Worm (Caenorhabditis elegans): ENCODE data around the gene ZK593.3.
A peak's percentile ranks its signal among the peaks of the same experiment; 100 is the strongest.

ZK593.3 gene

DNA sequence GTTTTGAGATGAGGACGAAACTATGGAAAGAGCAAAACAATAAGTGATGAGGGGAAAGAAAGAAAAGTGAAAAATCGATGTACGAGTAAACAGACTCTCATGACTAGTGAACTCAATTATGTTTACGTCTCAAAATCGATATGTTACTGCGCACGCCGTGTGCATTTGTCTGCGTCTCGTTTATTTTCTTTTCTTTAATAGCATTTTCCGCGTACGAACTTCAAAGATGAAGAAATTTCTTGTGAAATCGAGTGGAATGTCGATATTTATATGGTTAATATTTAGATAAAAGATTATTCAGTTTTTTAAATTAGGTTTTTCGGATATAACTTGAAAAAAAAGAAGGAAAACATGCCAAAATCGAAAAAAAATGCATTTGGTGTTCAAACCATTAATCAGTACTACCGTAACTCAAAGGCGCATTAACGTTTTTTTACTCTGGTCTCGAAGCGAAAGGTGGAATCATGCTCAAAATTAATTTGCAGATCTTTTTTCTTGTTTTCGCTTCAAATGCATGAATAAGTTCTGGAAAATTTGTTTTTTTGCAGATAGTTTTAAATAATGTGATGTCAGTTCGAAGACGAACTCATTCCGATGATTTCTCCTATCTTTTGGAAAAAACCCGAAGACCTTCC, 21.5 kb downstream of the ZK593.3 start, which contains the start of gene fic-1:
TSS of gene fic-1 (plus strand) at position 549 of the 635 bp plus-strand sequence.
- TF ChIP-seq ceh-63 (GFP tag; optimal IDR thresholded peaks at IDR 0.05) = no peak
- TF ChIP-seq ces-1 (GFP tag; optimal IDR thresholded peaks at IDR 0.05) = peak; percentile 96
- peak; percentile 84 for TF ChIP-seq fkh-8 (tag; optimal IDR thresholded peaks at IDR 0.05)
- no peak for TF ChIP-seq elt-2 (tag; optimal IDR thresholded peaks at IDR 0.05)
- TF ChIP-seq nhr-28 (tag; optimal IDR thresholded peaks at IDR 0.05) = no peak
- TF ChIP-seq mab-9 (GFP tag; IDR thresholded peaks at IDR 0.05) = no peak
- TF ChIP-seq ztf-4 (tag; optimal IDR thresholded peaks at IDR 0.05) = peak; percentile 61
- TF ChIP-seq xbp-1 (tag; optimal IDR thresholded peaks at IDR 0.05) = peak; percentile 46
- TF ChIP-seq fkh-4 (tag; optimal IDR thresholded peaks at IDR 0.05; ENCODE audit: borderline replicate concordance) = no peak
- no peak for TF ChIP-seq egl-27 (tag; optimal IDR thresholded peaks at IDR 0.05)
- TF ChIP-seq ets-5 (GFP tag; IDR thresholded peaks at IDR 0.05) = no peak
- TF ChIP-seq nhr-71 (tag; optimal IDR thresholded peaks at IDR 0.05) = peak; percentile 82
- peak; percentile 44 for TF ChIP-seq unc-86 (tag; optimal IDR thresholded peaks at IDR 0.05)
- TF ChIP-seq Y116A8C.19 (tag; optimal IDR thresholded peaks at IDR 0.05; ENCODE audit: borderline replicate concordance) = no peak
- TF ChIP-seq snpc-4 (tag; optimal IDR thresholded peaks at IDR 0.05) = peak; percentile 13
- peak; percentile 51 for TF ChIP-seq isw-1 (GFP tag; IDR thresholded peaks at IDR 0.05)
- no peak for TF ChIP-seq sox-4 (tag; optimal IDR thresholded peaks at IDR 0.05)
- peak; percentile 57 for TF ChIP-seq nhr-47 (tag; optimal IDR thresholded peaks at IDR 0.05)
- no peak for TF ChIP-seq C04F5.9 (tag; optimal IDR thresholded peaks at IDR 0.05)
- TF ChIP-seq skn-1 (tag; optimal IDR thresholded peaks at IDR 0.05) = peak; percentile 71
- peak; percentile 75 for TF ChIP-seq fkh-10 (GFP tag; optimal IDR thresholded peaks at IDR 0.05)
- TF ChIP-seq dsc-1 (tag; optimal IDR thresholded peaks at IDR 0.05) = peak; percentile 52
- TF ChIP-seq lin-13 (GFP tag; optimal IDR thresholded peaks at IDR 0.05) = peak; percentile 14
- peak; percentile 35 for TF ChIP-seq lir-3 (tag; optimal IDR thresholded peaks at IDR 0.05; ENCODE audit: poor library complexity)
- peak; percentile 20 for TF ChIP-seq rnt-1 (tag; optimal IDR thresholded peaks at IDR 0.05)
- TF ChIP-seq nhr-77 (tag; optimal IDR thresholded peaks at IDR 0.05) = no peak
- no peak for TF ChIP-seq aly-2 (tag; optimal IDR thresholded peaks at IDR 0.05)
- TF ChIP-seq sptf-1 (tag; optimal IDR thresholded peaks at IDR 0.05) = no peak
- TF ChIP-seq blmp-1 (tag; optimal IDR thresholded peaks at IDR 0.05) = no peak
- TF ChIP-seq ceh-8 (GFP tag; optimal IDR thresholded peaks at IDR 0.05) = no peak
- no peak for TF ChIP-seq hlh-4 (tag; optimal IDR thresholded peaks at IDR 0.05)
- no peak for TF ChIP-seq C34B4.2 (tag; optimal IDR thresholded peaks at IDR 0.05)
- TF ChIP-seq unc-98 (GFP tag; IDR thresholded peaks at IDR 0.05) = no peak
- TF ChIP-seq ceh-82 (tag; optimal IDR thresholded peaks at IDR 0.05) = peak; percentile 60 to 75 (median 63)
- TF ChIP-seq irx-1 (tag; optimal IDR thresholded peaks at IDR 0.05) = peak; percentile 57
- TF ChIP-seq aha-1 (tag; optimal IDR thresholded peaks at IDR 0.05) = no peak
- peak; percentile 6 for TF ChIP-seq zip-4 (GFP tag; optimal IDR thresholded peaks at IDR 0.05)
- no peak for TF ChIP-seq sup-37 (GFP tag; optimal IDR thresholded peaks at IDR 0.05)
- TF ChIP-seq nhr-90 (tag; optimal IDR thresholded peaks at IDR 0.05; ENCODE audit: poor library complexity) = peak; percentile 36
- peak in 1 of 2 experiments; percentile 73 for TF ChIP-seq mdl-1 (tag; optimal IDR thresholded peaks at IDR 0.05)
- TF ChIP-seq ztf-11 (tag; optimal IDR thresholded peaks at IDR 0.05) = no peak
- no peak for TF ChIP-seq unc-130 (tag; optimal IDR thresholded peaks at IDR 0.05)
- no peak for TF ChIP-seq zag-1 (tag; optimal IDR thresholded peaks at IDR 0.05)
- no peak for TF ChIP-seq nhr-76 (tag; optimal IDR thresholded peaks at IDR 0.05)
- no peak for TF ChIP-seq grh-1 (GFP tag; IDR thresholded peaks at IDR 0.05)
- TF ChIP-seq pax-3 (tag; optimal IDR thresholded peaks at IDR 0.05) = peak; percentile 5
- TF ChIP-seq pqm-1 (tag; optimal IDR thresholded peaks at IDR 0.05) = no peak
- TF ChIP-seq fos-1 (tag; optimal IDR thresholded peaks at IDR 0.05) = no peak
- TF ChIP-seq nhr-237 (tag; optimal IDR thresholded peaks at IDR 0.05) = peak; percentile 54
- no peak for TF ChIP-seq mef-2 (tag; optimal IDR thresholded peaks at IDR 0.05)
- no peak for TF ChIP-seq efl-3 (GFP tag; optimal IDR thresholded peaks at IDR 0.05)
- TF ChIP-seq mep-1 (tag; optimal IDR thresholded peaks at IDR 0.05) = peak; percentile 65
